Fruit fly (Drosophila melanogaster): ENCODE data around the gene Fit2.

DNA sequence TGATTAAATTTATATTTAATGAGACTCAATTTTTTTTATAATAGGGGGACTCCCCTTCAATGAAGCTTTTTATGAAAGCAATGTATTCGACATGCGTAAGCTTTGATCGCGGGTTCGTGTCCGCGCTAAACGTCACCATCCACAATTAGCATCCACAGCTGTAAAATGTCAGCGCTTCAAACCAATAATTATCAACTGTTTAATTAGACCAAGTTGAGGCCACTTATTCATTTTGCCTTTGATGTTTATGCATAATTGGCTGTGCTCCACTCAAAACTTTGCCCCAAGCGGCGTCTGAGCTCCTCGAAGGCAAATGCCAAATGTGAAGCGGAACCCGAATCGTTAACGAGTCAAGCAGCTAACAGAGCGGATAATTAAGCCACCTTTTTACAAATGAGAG is 38.5 kb upstream of the Fit2 start:
- TF ChIP-seq Dif (GFP tag; optimal IDR thresholded peaks at IDR 0.05; ENCODE audit: partially characterized antibody) (no peak), h (GFP tag; optimal IDR thresholded peaks at IDR 0.05) (no peak), N (GFP tag; optimal IDR thresholded peaks at IDR 0.05) (no peak), dsf (GFP tag; optimal IDR thresholded peaks at IDR 0.05; ENCODE audit: borderline replicate concordance) (no peak), CG9705 (GFP tag; optimal IDR thresholded peaks at IDR 0.05) (no peak), pan (optimal IDR thresholded peaks at IDR 0.05) (no peak), Myc (optimal IDR thresholded peaks at IDR 0.05) (peak; percentile 54), Vsx2 (GFP tag; optimal IDR thresholded peaks at IDR 0.05; ENCODE audit: partially characterized antibody) (peak; percentile 41), jim (GFP tag; optimal IDR thresholded peaks at IDR 0.05) (no peak), tai (GFP tag; optimal IDR thresholded peaks at IDR 0.05) (no peak), dl (GFP tag; optimal IDR thresholded peaks at IDR 0.05; ENCODE audit: insufficient read depth in 1 of 2, partially characterized antibody in 2 of 2) (no peak), Dfd (GFP tag; optimal IDR thresholded peaks at IDR 0.05) (no peak), Abd-B (GFP tag; optimal IDR thresholded peaks at IDR 0.05) (no peak), usp (GFP tag; optimal IDR thresholded peaks at IDR 0.05) (no peak)
